Worm (Caenorhabditis elegans): ENCODE results near the gene C49G7.13.

ce11 chrV:4024777-4025176 is 11.1 kb upstream of the C49G7.13 start, which contains the start of gene K09D9.1:
- TF ChIP-seq cey-2 (tag; optimal IDR thresholded peaks at IDR 0.05; ENCODE audit: borderline replicate concordance, insufficient read depth) (no peak), egl-43 (GFP tag; IDR thresholded peaks at IDR 0.05) (no peak), nhr-237 (tag; optimal IDR thresholded peaks at IDR 0.05) (no peak), pha-4 (GFP tag; IDR thresholded peaks at IDR 0.05) (peak; percentile 38; the same call in 1 of the 2 replicates), pha-4 (tag; optimal IDR thresholded peaks at IDR 0.05) (peak; percentile 29), lir-3 (tag; optimal IDR thresholded peaks at IDR 0.05) (no peak), tag-97 (GFP tag; IDR thresholded peaks at IDR 0.05) (no peak), madf-9 (GFP tag; conservative IDR thresholded peaks at IDR 0.05) (no peak)
